Fruit fly (Drosophila melanogaster) whole organism, embryonic: ENCODE results near the gene CG8176.

Experiments used
- Awh ChIP-seq: fragments of 200-800 bp; sonication (Bioruptor generic); IDR thresholded peaks from 2 replicates; pipeline ENCODE4, ENCODE4 v1.3.6; 2022; ENCODE audit warnings: missing biosample characterization, missing genetic modification characterization
- CG10565 ChIP-seq: fragments of 200-800 bp; sonication (Bioruptor generic); optimal IDR thresholded peaks from 3 replicates; lab custom pipeline; 2016; ENCODE audit warnings: missing biosample characterization, mild to moderate bottlenecking, missing genetic modification characterization
- CG11247 ChIP-seq: fragments of 200-800 bp; sonication (Bioruptor generic); IDR thresholded peaks from 2 replicates; pipeline ENCODE4 v1.3.6; 2022; ENCODE audit warnings: missing biosample characterization, missing genetic modification characterization
- CG12391 ChIP-seq: fragments of 200-800 bp; sonication (Bioruptor generic); optimal IDR thresholded peaks from 3 replicates; lab custom pipeline; 2018; ENCODE audit warnings: missing biosample characterization, mild to moderate bottlenecking, missing genetic modification characterization, moderate library complexity
- CG17361 ChIP-seq: fragments of 200-800 bp; sonication (Bioruptor generic); IDR thresholded peaks from 3 replicates; pipeline ENCODE4 v1.3.6; 2022; ENCODE audit warnings: missing biosample characterization, missing genetic modification characterization
- CG18011 ChIP-seq: fragments of 200-800 bp; sonication (Bioruptor generic); optimal IDR thresholded peaks from 2 replicates; lab custom pipeline; 2017; ENCODE audit warnings: missing biosample characterization, missing genetic modification characterization, mild to moderate bottlenecking, moderate library complexity, missing genotype
- CG2199 ChIP-seq: fragments of 200-800 bp; sonication (Bioruptor generic); IDR thresholded peaks from 3 replicates; pipeline ENCODE4 v1.3.6; 2022; ENCODE audit warnings: missing biosample characterization, missing genetic modification characterization
- CG2712 ChIP-seq: fragments of 200-800 bp; optimal IDR thresholded peaks from 3 replicates; lab custom pipeline; 2019; ENCODE audit warnings: missing biosample characterization, mild to moderate bottlenecking, missing genetic modification characterization, moderate library complexity
- CG34376 ChIP-seq: fragments of 200-800 bp; sonication (Bioruptor generic); optimal IDR thresholded peaks from 2 replicates; lab custom pipeline; 2018; ENCODE audit warnings: missing biosample characterization, mild to moderate bottlenecking, missing genetic modification characterization
- CG4820 ChIP-seq: fragments of 200-800 bp; sonication (Bioruptor generic); optimal IDR thresholded peaks from 3 replicates; lab custom pipeline; 2016; ENCODE audit warnings: missing biosample characterization, missing genetic modification characterization
- CG5180 ChIP-seq: fragments of 200-800 bp; sonication (Bioruptor generic); optimal IDR thresholded peaks from 3 replicates; lab custom pipeline; 2017; ENCODE audit warnings: missing biosample characterization, missing genetic modification characterization, mild to moderate bottlenecking, moderate library complexity, missing genetic modification reagents
- CG6813 ChIP-seq: fragments of 200-800 bp; sonication (Bioruptor generic); optimal IDR thresholded peaks from 2 replicates; lab custom pipeline; 2017; ENCODE audit warnings: missing biosample characterization, missing genetic modification characterization, mild to moderate bottlenecking, moderate library complexity, missing genetic modification reagents
- CG9437 ChIP-seq: fragments of 200-800 bp; sonication (Bioruptor generic); optimal IDR thresholded peaks from 2 replicates; lab custom pipeline; 2018; ENCODE audit warnings: missing biosample characterization, mild to moderate bottlenecking, missing genetic modification characterization
- CG9817 ChIP-seq: fragments of 200-800 bp; sonication (Bioruptor generic); optimal IDR thresholded peaks from 2 replicates; lab custom pipeline; 2018; ENCODE audit warnings: missing biosample characterization, mild to moderate bottlenecking, missing genetic modification characterization, moderate library complexity
- Dek ChIP-seq: fragments of 200-800 bp; sonication (Bioruptor generic); optimal IDR thresholded peaks from 3 replicates; lab custom pipeline; 2019; ENCODE audit warnings: missing biosample characterization, mild to moderate bottlenecking, missing genetic modification characterization, moderate library complexity
- Ets65A ChIP-seq: fragments of 200-800 bp; sonication (Bioruptor generic); peaks from one replicate; lab custom pipeline; 2016; ENCODE audit warnings: missing biosample characterization, missing genetic modification characterization
- Fer3 ChIP-seq: fragments of 200-800 bp; sonication (Bioruptor generic); optimal IDR thresholded peaks from 2 replicates; lab custom pipeline; 2018; ENCODE audit warnings: missing biosample characterization, mild to moderate bottlenecking, missing genetic modification characterization, moderate library complexity
- HLH4C ChIP-seq: fragments of 200-800 bp; sonication (Bioruptor generic); IDR thresholded peaks from 3 replicates; pipeline ENCODE4 v1.3.6; 2022; ENCODE audit warnings: missing biosample characterization, missing genetic modification characterization; ENCODE audit not compliant: partially characterized antibody
- Meics ChIP-seq: fragments of 200-800 bp; sonication (Bioruptor generic); optimal IDR thresholded peaks from 2 replicates; lab custom pipeline; 2017; ENCODE audit warnings: missing biosample characterization, mild to moderate bottlenecking, missing genetic modification characterization
- Scr ChIP-seq: fragments of 200-800 bp; sonication (Bioruptor generic); IDR thresholded peaks from 2 replicates; pipeline ENCODE4 v1.3.6; 2022; ENCODE audit warnings: missing biosample characterization, missing genetic modification characterization; ENCODE audit not compliant: partially characterized antibody
- Sry-β ChIP-seq: fragments of 200-800 bp; sonication (Bioruptor generic); optimal IDR thresholded peaks from 2 replicates; lab custom pipeline; 2018; ENCODE audit warnings: missing biosample characterization, mild to moderate bottlenecking, missing genetic modification characterization, moderate library complexity
- ac ChIP-seq: fragments of 200-800 bp; sonication (Bioruptor generic); optimal IDR thresholded peaks from 3 replicates; lab custom pipeline; 2017; ENCODE audit warnings: missing biosample characterization, mild to moderate bottlenecking, missing genetic modification characterization
- aop ChIP-seq: fragments of 200-800 bp; sonication (Bioruptor generic); IDR thresholded peaks from 2 replicates; pipeline ENCODE4 v1.3.6; 2022; ENCODE audit warnings: missing biosample characterization, missing genetic modification characterization
- ap ChIP-seq: fragments of 200-800 bp; sonication (Bioruptor generic); IDR thresholded peaks from 2 replicates; pipeline ENCODE4 v1.3.6; 2022; ENCODE audit warnings: missing biosample characterization, missing genetic modification characterization
- bab2 ChIP-seq: fragments of 200-800 bp; sonication (Bioruptor generic); optimal IDR thresholded peaks from 2 replicates; lab custom pipeline; 2016; ENCODE audit warnings: missing biosample characterization, missing genetic modification characterization
- cad ChIP-seq: fragments of >200 bp; optimal IDR thresholded peaks from 2 replicates; lab custom pipeline; 2017; ENCODE audit warnings: missing biosample characterization, missing genetic modification characterization
- crol ChIP-seq: fragments of 200-800 bp; sonication (Bioruptor generic); IDR thresholded peaks from 2 replicates; pipeline ENCODE4 v1.3.6; 2022; ENCODE audit warnings: missing biosample characterization, missing genetic modification characterization
- cwo ChIP-seq: fragments of 200-800 bp; sonication (Bioruptor generic); optimal IDR thresholded peaks from 3 replicates; lab custom pipeline; 2017; ENCODE audit warnings: missing biosample characterization, missing genetic modification characterization, mild to moderate bottlenecking, moderate library complexity, missing genetic modification reagents
- dm ChIP-seq: fragments of 200-800 bp; sonication (Bioruptor generic); optimal IDR thresholded peaks from 3 replicates; lab custom pipeline; 2016; ENCODE audit warnings: missing biosample characterization, missing genetic modification characterization
- dpn ChIP-seq, 2 experiments: fragments of 200-800 bp; sonication (Bioruptor generic); optimal IDR thresholded peaks; 3 replicates each; lab custom pipeline; 2016; ENCODE audit warnings: missing biosample characterization in 2 of 2, missing genetic modification characterization in 2 of 2
- ems ChIP-seq: fragments of 200-800 bp; sonication (Bioruptor generic); optimal IDR thresholded peaks from 3 replicates; lab custom pipeline; 2016; ENCODE audit warnings: missing biosample characterization, missing genetic modification characterization
- fu2 ChIP-seq: fragments of 200-800 bp; sonication (Bioruptor generic); optimal IDR thresholded peaks from 2 replicates; lab custom pipeline; 2016; ENCODE audit warnings: missing biosample characterization, missing genetic modification characterization
- her ChIP-seq: fragments of 200-800 bp; sonication (Bioruptor generic); optimal IDR thresholded peaks from 2 replicates; lab custom pipeline; 2016; ENCODE audit warnings: missing biosample characterization, missing genetic modification characterization
- jumu ChIP-seq: fragments of 200-800 bp; sonication (Bioruptor generic); optimal IDR thresholded peaks from 3 replicates; lab custom pipeline; 2016; ENCODE audit warnings: missing biosample characterization, missing genetic modification characterization
- knrl ChIP-seq: fragments of 200-800 bp; sonication (Bioruptor generic); IDR thresholded peaks from 3 replicates; pipeline ENCODE4 v1.3.6; 2022; ENCODE audit warnings: missing biosample characterization, missing genetic modification characterization; ENCODE audit not compliant: partially characterized antibody
- lab ChIP-seq: fragments of 200-800 bp; sonication (Bioruptor generic); optimal IDR thresholded peaks from 3 replicates; lab custom pipeline; 2017; ENCODE audit warnings: missing biosample characterization, missing genetic modification characterization, mild to moderate bottlenecking, moderate library complexity, missing genetic modification reagents
- luna ChIP-seq: fragments of 200-800 bp; sonication (Bioruptor generic); optimal IDR thresholded peaks from 2 replicates; lab custom pipeline; 2016; ENCODE audit warnings: missing biosample characterization, missing genetic modification characterization
- oc ChIP-seq: fragments of 200-800 bp; sonication (Bioruptor generic); optimal IDR thresholded peaks from 2 replicates; lab custom pipeline; 2018; ENCODE audit warnings: missing biosample characterization, mild to moderate bottlenecking, missing genetic modification characterization, moderate library complexity
- peb ChIP-seq: fragments of 200-800 bp; sonication (Bioruptor generic); IDR thresholded peaks from 2 replicates; pipeline ENCODE4 v1.3.6; 2022; ENCODE audit warnings: missing biosample characterization, missing genetic modification characterization
- pho ChIP-seq: fragments of 200-800 bp; sonication (Bioruptor generic); optimal IDR thresholded peaks from 2 replicates; lab custom pipeline; 2016; ENCODE audit warnings: missing biosample characterization, missing genetic modification characterization
- ranshi ChIP-seq: fragments of 200-800 bp; sonication (Bioruptor generic); IDR thresholded peaks from 2 replicates; pipeline ENCODE4 v1.3.6; 2022; ENCODE audit warnings: missing biosample characterization, missing genetic modification characterization
- ro ChIP-seq: fragments of 200-800 bp; sonication (Bioruptor generic); IDR thresholded peaks from 2 replicates; pipeline ENCODE4 v1.3.6; 2022; ENCODE audit warnings: missing biosample characterization, missing genetic modification characterization
- slou ChIP-seq: fragments of 200-800 bp; sonication (Bioruptor generic); optimal IDR thresholded peaks from 3 replicates; lab custom pipeline; 2016; ENCODE audit warnings: missing biosample characterization, missing genetic modification characterization
- tap ChIP-seq: fragments of 200-800 bp; optimal IDR thresholded peaks from 3 replicates; lab custom pipeline; 2019; ENCODE audit warnings: missing biosample characterization, mild to moderate bottlenecking, missing genetic modification characterization, moderate library complexity
- unc-4 ChIP-seq: fragments of 200-800 bp; sonication (Bioruptor generic); IDR thresholded peaks from 2 replicates; pipeline ENCODE4 v1.3.6; 2022; ENCODE audit warnings: missing biosample characterization, missing genetic modification characterization; ENCODE audit not compliant: partially characterized antibody
- vvl ChIP-seq: fragments of 200-800 bp; sonication (Bioruptor generic); IDR thresholded peaks from 2 replicates; pipeline ENCODE4 v1.3.6; 2022; ENCODE audit warnings: missing biosample characterization, missing genetic modification characterization
- wek ChIP-seq: fragments of 200-800 bp; sonication (Bioruptor generic); optimal IDR thresholded peaks from 3 replicates; lab custom pipeline; 2018; ENCODE audit warnings: missing biosample characterization, mild to moderate bottlenecking, missing genetic modification characterization, moderate library complexity
- zfh2 ChIP-seq: fragments of 200-800 bp; sonication (Bioruptor generic); optimal IDR thresholded peaks from 2 replicates; lab custom pipeline; 2016; ENCODE audit warnings: missing biosample characterization, missing genetic modification characterization

The CG8176 gene

DNA sequence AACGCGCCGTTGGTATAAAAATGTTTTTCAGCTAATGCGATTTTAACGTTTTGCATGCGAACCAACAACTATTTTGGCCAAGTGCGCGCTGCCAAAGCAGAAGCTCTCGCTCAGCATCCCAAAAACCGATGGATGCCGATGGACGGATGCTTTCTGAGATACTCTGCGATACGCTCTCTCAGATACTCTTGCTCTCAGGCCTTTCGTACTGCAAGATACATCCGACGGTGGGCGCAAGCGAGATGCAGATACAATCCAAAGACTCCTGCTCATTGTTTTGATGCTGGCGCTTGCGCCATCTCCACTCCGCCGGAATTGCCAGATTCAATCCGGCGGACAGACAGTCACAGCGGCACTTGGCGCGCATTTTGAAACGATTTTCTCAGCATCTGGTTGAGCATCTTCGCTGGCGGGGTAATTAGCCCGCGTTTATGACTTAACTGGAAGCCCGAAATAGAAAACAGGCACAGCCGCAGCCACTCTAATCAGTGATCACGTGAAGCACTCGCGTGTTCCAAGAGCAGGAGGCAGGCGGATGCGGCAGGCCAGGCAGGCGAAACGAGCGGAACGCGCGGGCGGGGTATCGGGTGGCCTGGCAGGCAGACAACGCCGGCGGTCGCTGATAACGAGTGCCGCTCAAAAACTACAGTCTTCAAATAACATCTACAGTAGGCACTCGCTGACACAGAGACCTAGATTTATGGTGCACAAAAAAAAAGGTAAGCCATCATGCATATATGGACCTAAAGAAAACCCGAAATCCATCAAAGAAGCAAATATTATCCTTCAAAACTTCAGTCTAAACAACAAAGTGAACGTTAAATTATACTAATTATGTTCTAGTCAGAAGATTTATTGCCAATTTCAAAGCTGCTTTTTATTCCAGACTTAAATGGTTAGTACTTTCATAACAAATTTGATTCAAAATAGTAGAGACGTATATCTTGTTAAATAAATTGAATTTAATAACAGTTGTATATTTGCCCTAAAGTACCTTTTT is 21.9 kb upstream of the CG8176 start, which contains the start of gene CG16779 (continued):
- TF ChIP-seq zfh2, result no peak
- peak; percentile 18 for TF ChIP-seq CG5180 (GFP tag; lab: Kevin White, UChicago)
- TF ChIP-seq CG17361 (GFP tag; lab: Robert Waterston, UW), result peak; percentile 73
- no peak for TF ChIP-seq ap
- no peak for TF ChIP-seq lab (GFP tag; lab: Kevin White, UChicago)
- TF ChIP-seq CG9817 (tag; lab: Kevin White, UChicago), result peak; percentile 7
- TF ChIP-seq HLH4C (GFP tag; lab: Robert Waterston, UW), result no peak
- TF ChIP-seq cwo, result peak; percentile 100
- peak; percentile 10 to 19 for TF ChIP-seq dpn (GFP tag; optimal IDR thresholded peaks at IDR 0.05; lab: Kevin White, UChicago)
- TF ChIP-seq ro (GFP tag; lab: Robert Waterston, UW), result no peak
- TF ChIP-seq CG2712 (tag; lab: Kevin White, UChicago), result peak; percentile 56
- TF ChIP-seq CG2199, result no peak
- no peak for TF ChIP-seq pho (GFP tag; lab: Kevin White, UChicago)
- TF ChIP-seq tap, result no peak
- TF ChIP-seq jumu (GFP tag; lab: Kevin White, UChicago), result no peak
- TF ChIP-seq ac (GFP tag; lab: Kevin White, UChicago), result no peak
- no peak for TF ChIP-seq dm (GFP tag; lab: Kevin White, UChicago)
- 0 out of 2 replicates have a peak, but pooled peaks have one; percentile 31 for TF ChIP-seq Scr (GFP tag; lab: Robert Waterston, UW)
- TF ChIP-seq Fer3 (tag; lab: Kevin White, UChicago), result peak; percentile 31
- TF ChIP-seq her (GFP tag; lab: Kevin White, UChicago), result no peak
- no peak for TF ChIP-seq CG11247 (GFP tag; lab: Robert Waterston, UW)
- peak; percentile 43 for TF ChIP-seq Meics (GFP tag; lab: Kevin White, UChicago)
- peak; percentile 57 for TF ChIP-seq CG4820 (GFP tag; lab: Kevin White, UChicago)
- peak; percentile 72 for TF ChIP-seq Ets65A (GFP tag; lab: Kevin White, UChicago)
- peak; percentile 37; the same call in 1 of the 2 replicates for TF ChIP-seq unc-4
- TF ChIP-seq vvl (GFP tag; lab: Robert Waterston, UW), result no peak
- no peak for TF ChIP-seq wek (GFP tag; lab: Kevin White, UChicago)
- no peak for TF ChIP-seq peb
- no peak for TF ChIP-seq ems (GFP tag; lab: Kevin White, UChicago)
- TF ChIP-seq knrl, result no peak
- TF ChIP-seq CG6813 (GFP tag; lab: Kevin White, UChicago), result peak; percentile 30
- TF ChIP-seq ranshi (GFP tag; lab: Robert Waterston, UW), result 0 out of 2 replicates have a peak, but pooled peaks have one; percentile 19
- no peak for TF ChIP-seq slou (GFP tag; lab: Kevin White, UChicago)
- TF ChIP-seq crol (GFP tag; lab: Robert Waterston, UW), result peak; percentile 90
- no peak for TF ChIP-seq CG18011 (GFP tag; lab: Kevin White, UChicago)
- TF ChIP-seq Sry-β (GFP tag; lab: Kevin White, UChicago), result no peak
- peak; percentile 21 for TF ChIP-seq CG9437 (GFP tag; lab: Kevin White, UChicago)
- peak; percentile 36 for TF ChIP-seq CG12391 (tag; lab: Kevin White, UChicago)
- peak; percentile 60 for TF ChIP-seq CG34376 (GFP tag; lab: Kevin White, UChicago)
- no peak for TF ChIP-seq oc
- TF ChIP-seq Dek (tag; lab: Kevin White, UChicago), result no peak
- TF ChIP-seq Awh, result no peak
- peak; percentile 24 for TF ChIP-seq bab2 (GFP tag; lab: Kevin White, UChicago)
- no peak for TF ChIP-seq CG10565 (GFP tag; lab: Kevin White, UChicago)
- no peak for TF ChIP-seq fu2 (GFP tag; lab: Kevin White, UChicago)
- TF ChIP-seq aop (GFP tag; lab: Robert Waterston, UW), result no peak
- no peak for TF ChIP-seq luna (GFP tag; lab: Kevin White, UChicago)
- TF ChIP-seq cad, result peak; percentile 85
